Worm (Caenorhabditis elegans): ENCODE measurements around the gene srv-9.

ce11 chrV:13390936-13391335, 32.0 kb downstream of the srv-9 start:
- TF ChIP-seq fos-1 (tag; optimal IDR thresholded peaks at IDR 0.05) = no peak
- no peak for TF ChIP-seq pha-4 (tag; optimal IDR thresholded peaks at IDR 0.05)
- no peak for TF ChIP-seq ama-1 (optimal IDR thresholded peaks at IDR 0.05)
- no peak for TF ChIP-seq egl-27 (tag; optimal IDR thresholded peaks at IDR 0.05)
